Fruit fly (Drosophila melanogaster) whole organism, wandering third instar larva: Measurements from ENCODE around the gene CG3982.

Source experiments
- Abd-B ChIP-seq: fragments of >200 bp; optimal IDR thresholded peaks from 2 replicates; lab custom pipeline; 2017; ENCODE audit warnings: missing biosample characterization, missing genetic modification characterization
- CG32264 ChIP-seq: fragments of 200-800 bp; sonication (Bioruptor generic); optimal IDR thresholded peaks from 2 replicates; lab custom pipeline; 2016; ENCODE audit warnings: missing biosample characterization, missing genetic modification characterization
- CG9705 ChIP-seq: fragments of 200-800 bp; sonication (Bioruptor generic); optimal IDR thresholded peaks from 2 replicates; lab custom pipeline; 2018; ENCODE audit warnings: missing biosample characterization, mild to moderate bottlenecking, missing genetic modification characterization
- CrebA ChIP-seq: fragments of 200-800 bp; sonication (Bioruptor generic); optimal IDR thresholded peaks from 2 replicates; lab custom pipeline; 2016; ENCODE audit warnings: missing biosample characterization, mild to moderate bottlenecking, missing genetic modification characterization, borderline replicate concordance
- Dfd ChIP-seq: fragments of >200 bp; optimal IDR thresholded peaks from 2 replicates; lab custom pipeline; 2017; ENCODE audit warnings: missing biosample characterization, missing genetic modification characterization
- Dif ChIP-seq: fragments of 200-275, 200-300 bp; sonication (Bioruptor generic); optimal IDR thresholded peaks from 2 replicates; lab custom pipeline; 2018; ENCODE audit warnings: missing biosample characterization, missing genetic modification characterization; ENCODE audit not compliant: partially characterized antibody
- GATAd ChIP-seq: sonication (Bioruptor generic); optimal IDR thresholded peaks from 2 replicates; lab custom pipeline; 2016; ENCODE audit warnings: missing biosample characterization, missing genetic modification characterization
- HLH106 ChIP-seq: fragments of 200-800 bp; optimal IDR thresholded peaks from 3 replicates; lab custom pipeline; 2019; ENCODE audit warnings: missing biosample characterization, mild to moderate bottlenecking, missing genetic modification characterization, moderate library complexity
- Hnf4 ChIP-seq: fragments of 200-800 bp; sonication (Bioruptor generic); optimal IDR thresholded peaks from 2 replicates; lab custom pipeline; 2016; ENCODE audit warnings: missing biosample characterization, mild to moderate bottlenecking, missing genetic modification characterization
- Hr78 ChIP-seq: fragments of >200 bp; optimal IDR thresholded peaks from 2 replicates; lab custom pipeline; 2017; ENCODE audit warnings: missing biosample characterization, missing genetic modification characterization
- Hr83 ChIP-seq: fragments of 200-300 bp; sonication (Bioruptor generic); optimal IDR thresholded peaks from 2 replicates; lab custom pipeline; 2016; ENCODE audit warnings: missing biosample characterization, mild to moderate bottlenecking, missing genetic modification characterization, moderate library complexity; ENCODE audit not compliant: poor library complexity, severe bottlenecking
- Jra ChIP-seq: sonication (Bioruptor generic); optimal IDR thresholded peaks from 2 replicates; lab custom pipeline; 2016; ENCODE audit warnings: missing biosample characterization, missing genetic modification characterization
- Mio ChIP-seq: sonication (Bioruptor generic); optimal IDR thresholded peaks from 2 replicates; lab custom pipeline; 2016; ENCODE audit warnings: missing biosample characterization, missing genetic modification characterization
- Myc ChIP-seq: fragments of >200 bp; optimal IDR thresholded peaks from 2 replicates; lab custom pipeline; 2017
- N ChIP-seq: fragments of >200 bp; optimal IDR thresholded peaks from 2 replicates; lab custom pipeline; 2018; ENCODE audit warnings: missing biosample characterization, missing external identifiers, missing genetic modification characterization
- OdsH ChIP-seq: fragments of 200-800 bp; sonication (Bioruptor generic); optimal IDR thresholded peaks from 2 replicates; lab custom pipeline; 2016; ENCODE audit warnings: missing biosample characterization, mild to moderate bottlenecking, missing genetic modification characterization
- Rel ChIP-seq, 2 experiments: fragments of 200-800 bp; sonication (Bioruptor generic) in 1 of 2; optimal IDR thresholded peaks; 2 replicates in 1 of 2; 3 replicates in 1 of 2; lab custom pipeline; 2016 to 2019; ENCODE audit warnings: mild to moderate bottlenecking in 2 of 2, missing biosample characterization in 2 of 2, missing genetic modification characterization in 2 of 2, moderate library complexity in 1 of 2
- Sp1 ChIP-seq: fragments of 200-800 bp; sonication (Bioruptor generic); optimal IDR thresholded peaks from 3 replicates; lab custom pipeline; 2019; ENCODE audit warnings: missing biosample characterization, mild to moderate bottlenecking, missing genetic modification characterization, moderate library complexity
- Vsx2 ChIP-seq: fragments of 200-300, 225-300 bp; sonication (Bioruptor generic); optimal IDR thresholded peaks from 2 replicates; lab custom pipeline; 2018; ENCODE audit warnings: missing biosample characterization, missing genetic modification characterization; ENCODE audit not compliant: partially characterized antibody
- br ChIP-seq: fragments of 200-800 bp; sonication (Bioruptor generic); optimal IDR thresholded peaks from 2 replicates; lab custom pipeline; 2016; ENCODE audit warnings: missing biosample characterization, missing genetic modification characterization
- brk ChIP-seq: fragments of 200-800 bp; sonication (Bioruptor generic); optimal IDR thresholded peaks from 2 replicates; lab custom pipeline; 2016; ENCODE audit warnings: missing biosample characterization, mild to moderate bottlenecking, missing genetic modification characterization
- dl ChIP-seq, 2 experiments: fragments of 175-275, 200-275 bp in 1 of 2; fragments of 200-275 bp in 1 of 2; sonication (Bioruptor generic); optimal IDR thresholded peaks; lab custom pipeline; 2018; ENCODE audit warnings: mild to moderate bottlenecking in 2 of 2, missing biosample characterization in 2 of 2, missing genetic modification characterization in 2 of 2, moderate library complexity in 2 of 2; ENCODE audit not compliant: partially characterized antibody in 2 of 2, insufficient read depth in 1 of 2
- dmrt93B ChIP-seq: fragments of 200-800 bp; sonication (Bioruptor generic); optimal IDR thresholded peaks from 2 replicates; lab custom pipeline; 2018; ENCODE audit warnings: missing biosample characterization, mild to moderate bottlenecking, missing genetic modification characterization
- dsf ChIP-seq: sonication (Bioruptor generic); optimal IDR thresholded peaks from 2 replicates; lab custom pipeline; 2016; ENCODE audit warnings: missing biosample characterization, missing genetic modification characterization, borderline replicate concordance
- ey ChIP-seq: fragments of 200-800 bp; sonication (Bioruptor generic); optimal IDR thresholded peaks from 2 replicates; lab custom pipeline; 2016; ENCODE audit warnings: missing biosample characterization, missing genetic modification characterization
- foxo ChIP-seq, 2 experiments: fragments of 200-800 bp; sonication (Bioruptor generic); optimal IDR thresholded peaks; 2 replicates in 1 of 2; 3 replicates in 1 of 2; lab custom pipeline; 2016 to 2017; ENCODE audit warnings: missing biosample characterization in 2 of 2, missing genetic modification characterization in 2 of 2
- fru ChIP-seq: fragments of 200-800 bp; sonication (Bioruptor generic); optimal IDR thresholded peaks from 3 replicates; lab custom pipeline; 2016; ENCODE audit warnings: missing biosample characterization, mild to moderate bottlenecking, missing genetic modification characterization
- h ChIP-seq: fragments of 200-800 bp; sonication (Bioruptor generic); optimal IDR thresholded peaks from 3 replicates; lab custom pipeline; 2016; ENCODE audit warnings: missing biosample characterization, mild to moderate bottlenecking, missing genetic modification characterization
- jim ChIP-seq: fragments of 175-275, 200-325 bp; sonication (Bioruptor generic); optimal IDR thresholded peaks from 2 replicates; lab custom pipeline; 2016; ENCODE audit warnings: missing biosample characterization, mild to moderate bottlenecking, missing genetic modification characterization
- lola ChIP-seq: fragments of >200 bp; optimal IDR thresholded peaks from 2 replicates; lab custom pipeline; 2017; ENCODE audit warnings: missing biosample characterization, missing genetic modification characterization
- pan ChIP-seq: fragments of >200 bp; optimal IDR thresholded peaks from 2 replicates; lab custom pipeline; 2017
- psq ChIP-seq: fragments of 200-800 bp; sonication (Bioruptor generic); optimal IDR thresholded peaks from 3 replicates; lab custom pipeline; 2017; ENCODE audit warnings: missing biosample characterization, mild to moderate bottlenecking, missing genetic modification characterization, moderate library complexity
- rgr ChIP-seq: fragments of 200-800 bp; sonication (Bioruptor generic); optimal IDR thresholded peaks from 3 replicates; lab custom pipeline; 2016; ENCODE audit warnings: missing biosample characterization, mild to moderate bottlenecking, missing genetic modification characterization
- sage ChIP-seq: fragments of 200-800 bp; sonication (Bioruptor generic); optimal IDR thresholded peaks from 2 replicates; lab custom pipeline; 2016; ENCODE audit warnings: missing biosample characterization, mild to moderate bottlenecking, missing genetic modification characterization
- sv ChIP-seq: fragments of 200-800 bp; sonication (Bioruptor generic); optimal IDR thresholded peaks from 3 replicates; lab custom pipeline; 2016; ENCODE audit warnings: missing biosample characterization, missing genetic modification characterization
- tai ChIP-seq: sonication (Bioruptor generic); optimal IDR thresholded peaks from 2 replicates; lab custom pipeline; 2016; ENCODE audit warnings: missing biosample characterization, missing genetic modification characterization
- usp ChIP-seq: fragments of >200 bp; optimal IDR thresholded peaks from 2 replicates; lab custom pipeline; 2017; ENCODE audit warnings: missing biosample characterization, missing genetic modification characterization
- woc ChIP-seq: sonication (Bioruptor generic); optimal IDR thresholded peaks from 2 replicates; lab custom pipeline; 2016; ENCODE audit warnings: missing biosample characterization, mild to moderate bottlenecking, missing genetic modification characterization

Gene CG3982

DNA sequence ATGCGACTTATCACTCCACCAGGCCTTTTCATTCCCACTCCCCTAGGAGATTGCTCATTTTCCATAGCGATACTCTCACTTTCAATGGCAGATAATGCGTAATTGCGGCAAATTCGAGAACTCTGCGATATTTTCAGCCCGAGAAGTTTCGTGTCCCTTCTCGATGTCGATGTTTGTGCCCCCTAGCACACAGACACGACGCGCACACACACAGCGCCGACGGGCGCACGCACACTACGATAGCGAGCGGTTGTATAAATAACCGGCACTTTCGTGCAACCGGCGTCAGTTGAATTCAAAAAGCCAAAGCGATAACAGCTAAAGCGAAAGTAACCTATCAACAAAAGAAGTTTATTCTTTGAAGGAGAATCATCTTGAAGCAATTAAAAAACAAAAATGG is 35.6 kb downstream of the CG3982 start, which contains the start of gene Hsp23:
Gene Hsp23 (plus strand): TSS at position 281 of the 400 bp plus-strand sequence.
- TF ChIP-seq CrebA (GFP tag; lab: Kevin White, UChicago): peak; percentile 58
- TF ChIP-seq Myc (lab: Kevin White, UChicago): no peak
- TF ChIP-seq Hr83 (GFP tag; lab: Kevin White, UChicago): peak; percentile 88
- no peak for TF ChIP-seq dmrt93B (GFP tag; lab: Kevin White, UChicago)
- TF ChIP-seq N: no peak
- no peak for TF ChIP-seq Mio (GFP tag; lab: Kevin White, UChicago)
- no peak for TF ChIP-seq ey (GFP tag; lab: Kevin White, UChicago)
- TF ChIP-seq dsf: no peak
- TF ChIP-seq Hnf4 (GFP tag; lab: Kevin White, UChicago): peak; percentile 59
- TF ChIP-seq woc: peak; percentile 26
- TF ChIP-seq tai (GFP tag; lab: Kevin White, UChicago): no peak
- TF ChIP-seq Sp1 (GFP tag; lab: Kevin White, UChicago): peak; percentile 27
- TF ChIP-seq HLH106 (tag; lab: Kevin White, UChicago): peak; percentile 28
- TF ChIP-seq dl (GFP tag; optimal IDR thresholded peaks at IDR 0.05; lab: Kevin White, UChicago; ENCODE audit: insufficient read depth in 1 of 2, partially characterized antibody in 2 of 2): peak in 1 of 2 experiments; percentile 7
- no peak for TF ChIP-seq jim (GFP tag; lab: Kevin White, UChicago)
- no peak for TF ChIP-seq pan (lab: Kevin White, UChicago)
- TF ChIP-seq br: peak; percentile 60
- TF ChIP-seq sv (GFP tag; lab: Kevin White, UChicago): no peak
- no peak for TF ChIP-seq Rel (GFP tag; optimal IDR thresholded peaks at IDR 0.05; lab: Kevin White, UChicago)
- TF ChIP-seq Rel (tag; optimal IDR thresholded peaks at IDR 0.05; lab: Kevin White, UChicago): peak; percentile 47
- peak; percentile 37 for TF ChIP-seq rgr (GFP tag; lab: Kevin White, UChicago)
- TF ChIP-seq Hr78 (GFP tag; lab: Kevin White, UChicago): no peak
- peak; percentile 32 for TF ChIP-seq Jra
- TF ChIP-seq foxo (GFP tag; optimal IDR thresholded peaks at IDR 0.05; lab: Kevin White, UChicago): peak; percentile 43 to 45
- no peak for TF ChIP-seq Abd-B (GFP tag; lab: Kevin White, UChicago)
- TF ChIP-seq fru (GFP tag; lab: Kevin White, UChicago): peak; percentile 50
- peak; percentile 35 for TF ChIP-seq h (GFP tag; lab: Kevin White, UChicago)
- TF ChIP-seq CG9705: no peak
- no peak for TF ChIP-seq usp (GFP tag; lab: Kevin White, UChicago)
- TF ChIP-seq psq: peak; percentile 66
- TF ChIP-seq Vsx2: no peak
- TF ChIP-seq GATAd (GFP tag; lab: Kevin White, UChicago): no peak
- peak; percentile 6 for TF ChIP-seq sage (GFP tag; lab: Kevin White, UChicago)
- peak; percentile 53 for TF ChIP-seq OdsH (GFP tag; lab: Kevin White, UChicago)
- TF ChIP-seq Dfd (GFP tag; lab: Kevin White, UChicago): no peak
- TF ChIP-seq brk (GFP tag; lab: Kevin White, UChicago): peak; percentile 71
- no peak for TF ChIP-seq lola (GFP tag; lab: Kevin White, UChicago)
- TF ChIP-seq CG32264 (GFP tag; lab: Kevin White, UChicago): peak; percentile 12
- peak; percentile 59 for TF ChIP-seq Dif

- TF ChIP-seq CG32264 (GFP tag; lab: Kevin White, UChicago) (no peak), lola (GFP tag; lab: Kevin White, UChicago) (no peak), Mio (GFP tag; lab: Kevin White, UChicago) (no peak), tai (GFP tag; lab: Kevin White, UChicago) (no peak), psq (no peak), pan (lab: Kevin White, UChicago) (no peak), Hnf4 (GFP tag; lab: Kevin White, UChicago) (no peak), sage (GFP tag; lab: Kevin White, UChicago) (no peak), Myc (lab: Kevin White, UChicago) (no peak), jim (GFP tag; lab: Kevin White, UChicago) (no peak), foxo (GFP tag; optimal IDR thresholded peaks at IDR 0.05; lab: Kevin White, UChicago) (no peak), brk (GFP tag; lab: Kevin White, UChicago) (no peak), Vsx2 (no peak), fru (GFP tag; lab: Kevin White, UChicago) (no peak), woc (peak; percentile 6), Dif (no peak), dmrt93B (GFP tag; lab: Kevin White, UChicago) (no peak), CG9705 (peak; percentile 39), CrebA (GFP tag; lab: Kevin White, UChicago) (no peak), Dfd (GFP tag; lab: Kevin White, UChicago) (no peak), h (GFP tag; lab: Kevin White, UChicago) (no peak), usp (GFP tag; lab: Kevin White, UChicago) (no peak), Sp1 (GFP tag; lab: Kevin White, UChicago) (peak; percentile 36), br (no peak), sv (GFP tag; lab: Kevin White, UChicago) (no peak), N (no peak), rgr (GFP tag; lab: Kevin White, UChicago) (no peak), Rel (GFP tag; optimal IDR thresholded peaks at IDR 0.05; lab: Kevin White, UChicago) (no peak), Rel (tag; optimal IDR thresholded peaks at IDR 0.05; lab: Kevin White, UChicago) (peak; percentile 70), OdsH (GFP tag; lab: Kevin White, UChicago) (no peak), ey (GFP tag; lab: Kevin White, UChicago) (no peak), Hr83 (GFP tag; lab: Kevin White, UChicago) (no peak), Hr78 (GFP tag; lab: Kevin White, UChicago) (no peak), dl (GFP tag; optimal IDR thresholded peaks at IDR 0.05; lab: Kevin White, UChicago; ENCODE audit: insufficient read depth in 1 of 2, partially characterized antibody in 2 of 2) (peak in 1 of 2 experiments; percentile 22), HLH106 (tag; lab: Kevin White, UChicago) (peak; percentile 7), dsf (no peak), Abd-B (GFP tag; lab: Kevin White, UChicago) (no peak), GATAd (GFP tag; lab: Kevin White, UChicago) (no peak), Jra (no peak)
Measured at dm6 chr3L:9380344-9380849, 36.8 kb downstream of the CG3982 start.
